Fruit fly (Drosophila melanogaster) whole organism, adult: ENCODE measurements around the gene MESR6.

Experiments used
- CG11617 ChIP-seq: fragments of 200-800 bp; sonication (Bioruptor generic); optimal IDR thresholded peaks from 2 replicates; lab custom pipeline; 2017; ENCODE audit warnings: mild to moderate bottlenecking, missing biosample characterization, missing genetic modification reagents, missing genetic modification characterization
- CG12768 ChIP-seq: fragments of 200-800 bp; sonication (Bioruptor generic); optimal IDR thresholded peaks from 2 replicates; lab custom pipeline; 2017; ENCODE audit warnings: missing biosample characterization, missing genetic modification characterization, mild to moderate bottlenecking, moderate library complexity, missing genetic modification reagents
- CG14711 ChIP-seq: fragments of 200-800 bp; sonication (Bioruptor generic); optimal IDR thresholded peaks from 2 replicates; lab custom pipeline; 2018; ENCODE audit warnings: missing biosample characterization, mild to moderate bottlenecking, missing genetic modification characterization, moderate library complexity
- CG1620 ChIP-seq: fragments of 200-800 bp; sonication (Bioruptor generic); optimal IDR thresholded peaks from 2 replicates; lab custom pipeline; 2016; ENCODE audit warnings: missing biosample characterization, missing genetic modification characterization
- CG33017 ChIP-seq: fragments of 200-800 bp; sonication (Bioruptor generic); optimal IDR thresholded peaks from 2 replicates; lab custom pipeline; 2018; ENCODE audit warnings: missing biosample characterization, mild to moderate bottlenecking, missing genetic modification characterization, moderate library complexity
- CG5204 ChIP-seq: fragments of 200-800 bp; sonication (Bioruptor generic); optimal IDR thresholded peaks from 2 replicates; lab custom pipeline; 2016; ENCODE audit warnings: missing biosample characterization, missing genetic modification characterization
- CG7045 ChIP-seq: fragments of 200-800 bp; sonication (Bioruptor generic); optimal IDR thresholded peaks from 2 replicates; lab custom pipeline; 2017; ENCODE audit warnings: missing biosample characterization, mild to moderate bottlenecking, missing genetic modification characterization
- CG7101 ChIP-seq: fragments of 200-800 bp; sonication (Bioruptor generic); optimal IDR thresholded peaks from 2 replicates; lab custom pipeline; 2018; ENCODE audit warnings: missing biosample characterization, mild to moderate bottlenecking, missing genetic modification characterization, moderate library complexity
- Clk ChIP-seq: fragments of 200-800 bp; sonication (Bioruptor generic); optimal IDR thresholded peaks from 2 replicates; lab custom pipeline; 2017; ENCODE audit warnings: missing biosample characterization, missing genetic modification characterization
- Crg-1 ChIP-seq: fragments of 200-800 bp; sonication (Bioruptor generic); optimal IDR thresholded peaks from 2 replicates; lab custom pipeline; 2016; ENCODE audit warnings: missing biosample characterization, missing genetic modification characterization
- Hr96 ChIP-seq: fragments of 200-800 bp; sonication (Bioruptor generic); optimal IDR thresholded peaks from 2 replicates; lab custom pipeline; 2016; ENCODE audit warnings: missing biosample characterization, missing genetic modification characterization
- Mnt ChIP-seq: fragments of 200-800 bp; sonication (Bioruptor generic); optimal IDR thresholded peaks from 2 replicates; lab custom pipeline; 2016; ENCODE audit warnings: missing biosample characterization, mild to moderate bottlenecking, missing genetic modification characterization
- bab1 ChIP-seq: fragments of 200-800 bp; sonication (Bioruptor generic); optimal IDR thresholded peaks from 3 replicates; lab custom pipeline; 2019; ENCODE audit warnings: missing biosample characterization, mild to moderate bottlenecking, missing genetic modification characterization, moderate library complexity
- cic ChIP-seq: fragments of 200-800 bp; sonication (Bioruptor generic); optimal IDR thresholded peaks from 2 replicates; lab custom pipeline; 2017; ENCODE audit warnings: missing biosample characterization, mild to moderate bottlenecking, missing genetic modification characterization, moderate library complexity
- cnc ChIP-seq, 2 experiments: fragments of >200 bp; optimal IDR thresholded peaks; 2 replicates each; lab custom pipeline; 2017
- kay ChIP-seq: fragments of 200-800 bp; sonication (Bioruptor generic); peaks from one replicate; lab custom pipeline; 2016; ENCODE audit warnings: missing biosample characterization, missing genetic modification characterization, borderline replicate concordance
- ovo ChIP-seq: fragments of 200-800 bp; sonication (Bioruptor generic); optimal IDR thresholded peaks from 2 replicates; lab custom pipeline; 2016; ENCODE audit warnings: missing biosample characterization, missing genetic modification characterization
- pad ChIP-seq: fragments of 200-800 bp; sonication (Bioruptor generic); optimal IDR thresholded peaks from 3 replicates; lab custom pipeline; 2017; ENCODE audit warnings: missing biosample characterization, missing genetic modification characterization, mild to moderate bottlenecking, moderate library complexity, missing genetic modification reagents
- tj ChIP-seq: fragments of 200-800 bp; sonication (Bioruptor generic); optimal IDR thresholded peaks from 3 replicates; lab custom pipeline; 2017; ENCODE audit warnings: missing biosample characterization, mild to moderate bottlenecking, missing genetic modification characterization, moderate library complexity
- toe ChIP-seq: fragments of 200-800 bp; sonication (Bioruptor generic); optimal IDR thresholded peaks from 2 replicates; lab custom pipeline; 2016; ENCODE audit warnings: missing biosample characterization, missing genetic modification characterization

The MESR6 gene

DNA sequence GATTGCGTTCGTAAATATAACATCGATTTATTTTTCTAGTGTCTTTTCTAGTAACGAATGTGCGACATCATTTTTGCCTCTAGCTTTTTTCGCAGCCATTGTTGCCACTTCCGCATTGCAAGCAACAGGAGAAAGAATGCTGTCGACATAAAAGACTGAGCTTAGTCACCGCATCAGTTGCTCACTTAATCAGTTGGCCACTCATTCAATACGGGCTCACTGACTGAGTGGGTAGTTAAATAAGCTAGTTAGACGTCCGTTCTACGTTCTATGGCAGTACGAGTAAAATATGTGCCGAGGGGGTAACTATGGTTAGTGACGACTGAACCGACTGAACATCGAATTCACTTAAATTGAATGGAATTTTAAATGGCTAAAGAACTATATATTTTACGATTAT lies 16.5 kb upstream of the MESR6 start:
- TF ChIP-seq kay (GFP tag; lab: Kevin White, UChicago): peak; percentile 70
- TF ChIP-seq CG7101 (tag; lab: Kevin White, UChicago): no peak

DNA sequence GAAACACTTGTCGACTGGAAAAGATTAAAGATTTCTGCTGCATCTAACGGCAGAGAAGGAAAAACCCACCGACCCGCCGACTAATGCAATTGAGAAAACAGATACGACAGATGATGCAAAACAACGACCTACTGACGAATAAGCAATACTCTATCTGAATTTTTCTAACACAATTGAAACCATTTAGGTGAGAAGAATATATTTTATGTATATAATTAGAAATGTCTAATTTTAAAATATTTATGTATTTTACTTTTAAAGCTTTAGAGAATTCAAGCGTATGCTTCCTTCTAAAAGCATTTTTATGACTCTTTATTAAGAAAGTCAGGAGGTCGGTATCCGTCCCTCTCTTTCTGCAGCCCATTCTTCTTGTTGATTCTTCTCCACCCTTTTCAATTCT lies 14.0 kb upstream of the MESR6 start:
- no peak for TF ChIP-seq Clk (GFP tag; lab: Kevin White, UChicago)
- TF ChIP-seq cic: no peak
- no peak for TF ChIP-seq CG7101 (tag; lab: Kevin White, UChicago)
- no peak for TF ChIP-seq CG12768 (GFP tag; lab: Kevin White, UChicago)
- TF ChIP-seq Mnt: no peak
- TF ChIP-seq toe: no peak
- no peak for TF ChIP-seq CG7045 (GFP tag; lab: Kevin White, UChicago)
- TF ChIP-seq CG5204 (GFP tag; lab: Kevin White, UChicago): no peak
- no peak for TF ChIP-seq kay (GFP tag; lab: Kevin White, UChicago)
- TF ChIP-seq cnc (optimal IDR thresholded peaks at IDR 0.05; lab: Kevin White, UChicago): no peak
- TF ChIP-seq CG11617 (GFP tag; lab: Kevin White, UChicago): no peak
- TF ChIP-seq ovo (GFP tag; lab: Kevin White, UChicago): no peak
- TF ChIP-seq CG14711 (tag; lab: Kevin White, UChicago): no peak
- TF ChIP-seq bab1 (GFP tag; lab: Kevin White, UChicago): no peak
- TF ChIP-seq Crg-1 (GFP tag; lab: Kevin White, UChicago): no peak
- TF ChIP-seq Hr96: no peak
- no peak for TF ChIP-seq tj
- TF ChIP-seq pad (GFP tag; lab: Kevin White, UChicago): no peak
- no peak for TF ChIP-seq CG1620 (GFP tag; lab: Kevin White, UChicago)
- TF ChIP-seq CG33017 (tag; lab: Kevin White, UChicago): no peak

DNA sequence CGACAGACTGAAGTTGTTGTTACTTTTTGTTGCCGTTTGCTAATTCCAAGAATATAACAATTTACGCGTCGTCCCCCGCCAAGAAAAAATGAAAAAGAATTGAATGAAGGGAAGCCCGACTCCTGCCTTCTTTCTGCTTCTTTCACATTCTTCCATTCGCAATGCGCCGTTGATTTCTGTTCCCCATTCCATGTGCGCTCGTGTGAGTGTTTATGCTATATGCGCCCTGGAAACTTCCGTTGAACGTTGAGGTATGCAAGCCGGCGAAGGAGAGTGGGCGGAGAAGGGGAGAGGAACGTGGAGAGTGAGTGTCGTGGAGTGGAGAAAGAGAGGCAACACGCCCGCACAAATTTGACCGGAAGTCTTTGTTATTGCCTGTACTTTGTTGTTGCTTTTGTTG lies 13.4 kb upstream of the MESR6 start:
- TF ChIP-seq CG1620 (GFP tag; lab: Kevin White, UChicago) (no peak), Crg-1 (GFP tag; lab: Kevin White, UChicago) (no peak), cnc (optimal IDR thresholded peaks at IDR 0.05; lab: Kevin White, UChicago) (no peak), cic (no peak), pad (GFP tag; lab: Kevin White, UChicago) (peak; percentile 98), toe (no peak)

DNA sequence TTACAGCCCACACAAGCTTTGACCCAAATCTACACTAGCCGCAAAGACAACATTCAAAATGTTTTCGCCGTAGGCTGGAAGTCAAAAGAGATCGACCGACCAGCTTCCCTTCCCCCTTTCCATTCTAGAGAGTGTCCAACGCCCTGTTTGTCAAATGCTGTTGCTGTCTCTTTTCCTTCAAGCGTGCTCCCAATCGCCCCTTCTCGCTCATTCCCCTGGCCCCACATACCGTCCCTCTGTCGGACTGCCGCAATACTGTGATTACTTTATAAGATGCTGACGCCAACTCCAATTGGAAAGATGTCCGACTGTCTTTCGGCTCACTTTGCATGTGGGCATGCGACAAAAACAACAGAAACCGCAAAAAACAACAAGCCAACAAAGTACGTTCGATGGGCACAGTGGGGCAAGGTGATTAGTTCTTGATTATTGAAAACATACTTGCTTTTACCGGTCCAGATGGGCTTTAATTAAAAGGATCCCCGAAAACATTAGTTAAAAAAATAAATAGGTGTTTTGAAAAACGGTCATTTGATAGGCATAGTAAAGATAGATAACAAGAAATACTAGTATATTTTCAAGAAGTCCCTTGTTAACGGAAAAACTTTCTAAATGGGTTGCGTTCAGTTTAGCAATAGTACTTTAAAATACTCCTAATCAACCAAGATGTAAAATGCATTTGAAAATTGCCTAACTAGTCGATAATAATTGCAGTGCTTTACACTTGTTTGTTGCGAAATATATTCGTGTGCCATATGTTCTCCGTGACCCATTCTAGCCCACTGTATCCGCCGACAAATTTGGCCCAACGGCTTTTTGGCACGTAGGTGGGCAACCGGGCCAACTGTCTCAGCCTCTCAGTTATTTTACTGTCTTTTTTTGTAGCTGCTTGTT lies 12.4 kb upstream of the MESR6 start:
- TF ChIP-seq CG12768 (GFP tag; lab: Kevin White, UChicago) (no peak), pad (GFP tag; lab: Kevin White, UChicago) (peak; percentile 93), CG7101 (tag; lab: Kevin White, UChicago) (no peak), kay (GFP tag; lab: Kevin White, UChicago) (peak; percentile 28), tj (peak; percentile 75), cic (no peak), CG1620 (GFP tag; lab: Kevin White, UChicago) (no peak), CG33017 (tag; lab: Kevin White, UChicago) (no peak), Clk (GFP tag; lab: Kevin White, UChicago) (no peak), Hr96 (no peak), Mnt (no peak), CG11617 (GFP tag; lab: Kevin White, UChicago) (no peak), toe (no peak), CG5204 (GFP tag; lab: Kevin White, UChicago) (no peak), CG14711 (tag; lab: Kevin White, UChicago) (no peak), CG7045 (GFP tag; lab: Kevin White, UChicago) (no peak), ovo (GFP tag; lab: Kevin White, UChicago) (no peak), bab1 (GFP tag; lab: Kevin White, UChicago) (no peak), cnc (optimal IDR thresholded peaks at IDR 0.05; lab: Kevin White, UChicago) (no peak), Crg-1 (GFP tag; lab: Kevin White, UChicago) (no peak)

DNA sequence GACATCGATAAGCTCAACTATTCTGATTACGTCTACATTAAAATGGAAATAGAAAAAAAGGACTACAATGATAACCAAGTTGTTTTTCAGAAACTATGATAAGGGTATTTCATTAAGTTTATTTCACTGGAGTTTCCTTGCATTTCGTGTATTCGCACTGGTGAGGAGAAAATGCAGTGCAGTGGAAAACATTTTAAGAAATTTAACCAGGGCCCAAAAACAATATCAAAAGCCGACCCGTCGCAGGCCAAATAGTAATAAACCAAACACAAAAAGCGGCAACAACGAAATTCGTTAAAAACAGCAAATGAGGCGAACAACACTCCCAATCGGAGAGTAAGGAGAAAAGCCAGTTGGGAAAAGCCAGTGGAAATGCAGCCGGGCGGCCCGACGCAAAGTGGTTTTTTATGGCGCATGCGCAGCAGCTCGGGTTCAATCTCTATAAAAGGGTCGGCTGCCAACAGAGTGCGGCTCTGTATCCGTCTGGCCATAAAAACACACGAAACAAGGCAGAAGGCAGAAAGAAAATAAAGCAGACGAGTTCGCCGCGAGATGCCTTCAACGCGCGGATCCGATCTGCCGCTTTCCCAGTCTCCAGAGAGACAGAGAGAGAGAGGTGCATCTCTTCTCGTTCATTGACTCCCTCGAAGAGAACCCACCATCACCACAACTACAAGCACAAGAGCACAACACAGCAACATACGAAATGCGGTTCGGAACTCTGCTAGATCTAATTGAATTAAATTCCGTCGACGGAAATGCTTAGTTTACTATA lies 11.4 kb upstream of the MESR6 start:
- TF ChIP-seq pad (GFP tag; lab: Kevin White, UChicago) (no peak), CG1620 (GFP tag; lab: Kevin White, UChicago) (no peak), cnc (optimal IDR thresholded peaks at IDR 0.05; lab: Kevin White, UChicago) (no peak)

DNA sequence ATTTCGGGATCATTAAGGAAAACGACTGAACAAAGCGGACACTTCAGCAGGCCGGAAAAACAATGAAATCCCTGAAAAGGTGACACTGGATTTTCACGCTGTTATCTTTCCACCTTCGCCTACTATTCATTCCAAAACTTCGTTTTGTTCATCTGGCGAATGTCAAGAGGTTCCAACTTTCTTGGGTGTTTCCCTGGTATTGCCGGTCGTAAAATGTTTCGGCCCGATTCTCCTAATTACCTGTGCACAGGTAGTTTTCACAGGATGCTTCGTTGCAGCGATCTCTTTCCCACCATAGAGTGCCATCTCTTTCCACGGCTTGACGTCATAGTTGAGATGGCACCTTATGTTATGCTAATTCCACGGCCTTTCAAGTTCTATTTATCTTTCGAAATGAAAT lies 9.3 kb upstream of the MESR6 start:
- TF ChIP-seq Hr96 (no peak), bab1 (GFP tag; lab: Kevin White, UChicago) (no peak)
